Worm (Caenorhabditis elegans) whole organism, early embryonic: ENCODE measurements around the gene anat-1.

Source experiments
- B0310.2 ChIP-seq: sonication (generic microtip); optimal IDR thresholded peaks from 2 replicates; lab custom pipeline; 2016; ENCODE audit warnings: mild to moderate bottlenecking, missing genetic modification characterization, missing compliant biosample characterization
- F13C5.2 ChIP-seq: sonication (generic microtip); optimal IDR thresholded peaks from 2 replicates; lab custom pipeline; 2017; ENCODE audit warnings: mild to moderate bottlenecking, missing genetic modification characterization, inconsistent platforms, missing compliant biosample characterization
- aly-1 ChIP-seq: sonication (generic microtip); optimal IDR thresholded peaks from 2 replicates; lab custom pipeline; 2016; ENCODE audit warnings: missing genetic modification characterization, missing compliant biosample characterization
- ama-1 ChIP-seq: fragments of 150-350 bp; optimal IDR thresholded peaks from 2 replicates; lab custom pipeline; 2014
- hmbx-1 ChIP-seq: sonication (generic microtip); optimal IDR thresholded peaks from 2 replicates; lab custom pipeline; 2016; ENCODE audit warnings: mild to moderate bottlenecking, missing genetic modification characterization, missing compliant biosample characterization
- scrt-1 ChIP-seq: fragments of 200-800 bp; sonication (Bioruptor generic); IDR thresholded peaks from 2 replicates; pipeline ENCODE4 v1.3.6; 2022; ENCODE audit warnings: missing genetic modification characterization, missing compliant biosample characterization
- tra-4 ChIP-seq: sonication (generic microtip); optimal IDR thresholded peaks from 2 replicates; lab custom pipeline; 2017; ENCODE audit warnings: missing genetic modification characterization, missing compliant biosample characterization

DNA sequence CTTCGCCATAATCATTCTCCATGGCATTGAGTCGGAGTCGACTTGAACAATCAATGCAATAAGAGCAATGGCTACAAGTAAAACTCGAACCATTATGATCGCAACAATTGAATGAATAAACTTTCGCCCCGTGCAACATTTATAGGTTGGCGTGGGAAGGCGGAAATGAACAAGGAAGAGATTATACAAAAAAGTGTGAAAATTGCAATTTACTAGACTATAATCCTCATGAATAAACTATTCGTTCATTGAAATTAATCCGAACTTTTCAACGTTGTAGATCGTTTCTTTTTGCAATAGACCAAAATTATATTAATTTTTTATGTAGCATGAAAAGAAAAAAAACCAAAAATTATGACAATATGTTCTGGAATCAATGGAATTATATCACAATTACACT, 30.4 kb upstream of the anat-1 start, which contains the start of gene Y73B6A.3:
- TF ChIP-seq hmbx-1 (tag; lab: Kevin White, UChicago) (no peak), ama-1 (no peak), B0310.2 (tag; lab: Kevin White, UChicago) (no peak), scrt-1 (GFP tag; lab: Robert Waterston, UW) (no peak), F13C5.2 (tag; lab: Kevin White, UChicago) (no peak), aly-1 (tag; lab: Kevin White, UChicago) (no peak), tra-4 (tag; lab: Kevin White, UChicago) (no peak)
